Worm (Caenorhabditis elegans) whole organism, L4 larva: ENCODE data around the gene vha-12.
"Not testable (repeated sequence)": the region's sequence is repeated elsewhere in the genome, so short reads cannot be mapped to it uniquely, and the experiment has no call there.

Experiments used
- ama-1 ChIP-seq: fragments of 150-350 bp; optimal IDR thresholded peaks from 2 replicates; lab custom pipeline; 2014; ENCODE audit warnings: inconsistent platforms, mixed read lengths
- ceh-82 ChIP-seq: sonication (generic microtip); optimal IDR thresholded peaks from 2 replicates; lab custom pipeline; 2017; ENCODE audit warnings: missing biosample characterization, missing genetic modification characterization
- daf-16 ChIP-seq, 3 experiments: sonication (generic microtip); optimal IDR thresholded peaks; 2 replicates each; lab custom pipeline; 2016 to 2017; ENCODE audit warnings: missing genetic modification characterization in 3 of 3, missing genetic modification reagents in 3 of 3, mild to moderate bottlenecking in 2 of 3, missing compliant biosample characterization in 2 of 3, missing biosample characterization in 1 of 3, moderate library complexity in 1 of 3
- fkh-10 ChIP-seq: fragments of 150-350 bp; optimal IDR thresholded peaks from 2 replicates; lab custom pipeline; 2014; ENCODE audit warnings: missing biosample characterization, missing genetic modification reagents, missing genetic modification characterization
- lin-13 ChIP-seq: fragments of 150-350 bp; optimal IDR thresholded peaks from 2 replicates; lab custom pipeline; 2014; ENCODE audit warnings: missing biosample characterization, missing genetic modification reagents, missing genetic modification characterization
- lsy-2 ChIP-seq, 2 experiments: fragments of 150-350 bp in 1 of 2; sonication (generic microtip) in 1 of 2; optimal IDR thresholded peaks; 2 replicates each; lab custom pipeline; 2014 to 2017; ENCODE audit warnings: missing biosample characterization in 2 of 2, missing genetic modification characterization in 2 of 2
- mep-1 ChIP-seq: fragments of 150-350 bp; sonication (generic microtip); optimal IDR thresholded peaks from 3 replicates; lab custom pipeline; 2014; ENCODE audit warnings: missing biosample characterization, missing genetic modification characterization
- nhr-237 ChIP-seq: sonication (generic microtip); optimal IDR thresholded peaks from 2 replicates; lab custom pipeline; 2017; ENCODE audit warnings: missing biosample characterization, missing genetic modification characterization
- nhr-25 ChIP-seq: sonication (generic microtip); optimal IDR thresholded peaks from 2 replicates; lab custom pipeline; 2017; ENCODE audit warnings: missing genetic modification characterization, mild to moderate bottlenecking, missing compliant biosample characterization, antibody characterized with exemption, moderate library complexity, borderline replicate concordance; ENCODE audit not compliant: insufficient read depth
- nhr-28 ChIP-seq: fragments of 150-350 bp; optimal IDR thresholded peaks from 2 replicates; lab custom pipeline; 2014; ENCODE audit warnings: missing biosample characterization, missing genetic modification characterization
- skn-1 ChIP-seq: fragments of 150-350 bp; optimal IDR thresholded peaks from 2 replicates; lab custom pipeline; 2014; ENCODE audit warnings: missing biosample characterization, missing genetic modification characterization
- snpc-4 ChIP-seq: fragments of 150-350 bp; optimal IDR thresholded peaks from 2 replicates; lab custom pipeline; 2014; ENCODE audit warnings: missing biosample characterization, missing genetic modification characterization
- unc-62 ChIP-seq, 3 experiments: fragments of 150-350 bp in 1 of 3; sonication (generic microtip); optimal IDR thresholded peaks in 2 of 3; peaks in 1 of 3; 1 replicate in 1 of 3; 2 replicates in 2 of 3; lab custom pipeline; 2014 to 2017; ENCODE audit warnings: missing biosample characterization in 3 of 3, missing genetic modification characterization in 3 of 3, missing genetic modification reagents in 3 of 3, missing genotype in 1 of 3
- ztf-11 ChIP-seq: fragments of 150-350 bp; optimal IDR thresholded peaks from 2 replicates; lab custom pipeline; 2014; ENCODE audit warnings: missing biosample characterization, missing genetic modification characterization

DNA sequence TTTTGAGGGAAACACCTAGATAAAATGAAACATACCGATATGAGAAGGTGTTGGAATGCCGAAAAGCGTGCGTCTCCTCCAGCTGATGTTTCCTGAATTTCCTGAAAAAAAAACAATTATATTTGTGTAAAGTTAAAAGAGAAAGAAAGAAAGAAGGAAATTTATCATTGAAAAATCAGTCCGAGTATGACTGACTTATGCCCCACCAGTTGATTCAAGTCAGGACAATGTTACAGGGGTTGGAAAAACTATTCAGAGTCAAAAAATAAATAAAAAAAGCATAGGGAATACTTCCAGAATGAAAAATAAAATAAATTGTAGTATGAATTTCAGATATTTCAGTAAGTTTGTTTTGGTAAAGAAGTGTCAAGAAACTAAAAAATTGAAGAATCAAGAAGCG lies 16.5 kb downstream of the vha-12 start, which contains the start of gene F20B6.9:
- TF ChIP-seq lin-13 (GFP tag; lab: Kevin White, UChicago); nhr-25 (tag; lab: Kevin White, UChicago); fkh-10; ceh-82 (tag; lab: Kevin White, UChicago); unc-62 (GFP tag; optimal IDR thresholded peaks at IDR 0.05 in 1 of 2; lab: Kevin White, UChicago); unc-62 (tag; optimal IDR thresholded peaks at IDR 0.05; lab: Kevin White, UChicago); nhr-237; nhr-28 (tag; lab: Kevin White, UChicago); lsy-2 (tag; optimal IDR thresholded peaks at IDR 0.05; lab: Kevin White, UChicago); ztf-11 (tag; lab: Kevin White, UChicago); daf-16 (GFP tag; optimal IDR thresholded peaks at IDR 0.05; lab: Kevin White, UChicago); daf-16 (tag; optimal IDR thresholded peaks at IDR 0.05; lab: Kevin White, UChicago); ama-1 (lab: Kevin White, UChicago); snpc-4 (tag; lab: Kevin White, UChicago); mep-1 (tag; lab: Kevin White, UChicago); skn-1 (tag; lab: Kevin White, UChicago): not testable (repeated sequence)
